Fruit fly (Drosophila melanogaster) whole organism, wandering third instar larva: ENCODE data around the gene CG32447.

ENCODE experiments used
- Abd-B ChIP-seq: fragments of >200 bp; optimal IDR thresholded peaks from 2 replicates; lab custom pipeline; 2017; ENCODE audit warnings: missing biosample characterization, missing genetic modification characterization
- CG32264 ChIP-seq: fragments of 200-800 bp; sonication (Bioruptor generic); optimal IDR thresholded peaks from 2 replicates; lab custom pipeline; 2016; ENCODE audit warnings: missing biosample characterization, missing genetic modification characterization
- CG9705 ChIP-seq: fragments of 200-800 bp; sonication (Bioruptor generic); optimal IDR thresholded peaks from 2 replicates; lab custom pipeline; 2018; ENCODE audit warnings: missing biosample characterization, mild to moderate bottlenecking, missing genetic modification characterization
- CrebA ChIP-seq: fragments of 200-800 bp; sonication (Bioruptor generic); optimal IDR thresholded peaks from 2 replicates; lab custom pipeline; 2016; ENCODE audit warnings: missing biosample characterization, mild to moderate bottlenecking, missing genetic modification characterization, borderline replicate concordance
- Dfd ChIP-seq: fragments of >200 bp; optimal IDR thresholded peaks from 2 replicates; lab custom pipeline; 2017; ENCODE audit warnings: missing biosample characterization, missing genetic modification characterization
- Dif ChIP-seq: fragments of 200-275, 200-300 bp; sonication (Bioruptor generic); optimal IDR thresholded peaks from 2 replicates; lab custom pipeline; 2018; ENCODE audit warnings: missing biosample characterization, missing genetic modification characterization; ENCODE audit not compliant: partially characterized antibody
- GATAd ChIP-seq: sonication (Bioruptor generic); optimal IDR thresholded peaks from 2 replicates; lab custom pipeline; 2016; ENCODE audit warnings: missing biosample characterization, missing genetic modification characterization
- HLH106 ChIP-seq: fragments of 200-800 bp; optimal IDR thresholded peaks from 3 replicates; lab custom pipeline; 2019; ENCODE audit warnings: missing biosample characterization, mild to moderate bottlenecking, missing genetic modification characterization, moderate library complexity
- Hnf4 ChIP-seq: fragments of 200-800 bp; sonication (Bioruptor generic); optimal IDR thresholded peaks from 2 replicates; lab custom pipeline; 2016; ENCODE audit warnings: missing biosample characterization, mild to moderate bottlenecking, missing genetic modification characterization
- Hr78 ChIP-seq: fragments of >200 bp; optimal IDR thresholded peaks from 2 replicates; lab custom pipeline; 2017; ENCODE audit warnings: missing biosample characterization, missing genetic modification characterization
- Hr83 ChIP-seq: fragments of 200-300 bp; sonication (Bioruptor generic); optimal IDR thresholded peaks from 2 replicates; lab custom pipeline; 2016; ENCODE audit warnings: missing biosample characterization, mild to moderate bottlenecking, missing genetic modification characterization, moderate library complexity; ENCODE audit not compliant: poor library complexity, severe bottlenecking
- Jra ChIP-seq: sonication (Bioruptor generic); optimal IDR thresholded peaks from 2 replicates; lab custom pipeline; 2016; ENCODE audit warnings: missing biosample characterization, missing genetic modification characterization
- Mio ChIP-seq: sonication (Bioruptor generic); optimal IDR thresholded peaks from 2 replicates; lab custom pipeline; 2016; ENCODE audit warnings: missing biosample characterization, missing genetic modification characterization
- Myc ChIP-seq: fragments of >200 bp; optimal IDR thresholded peaks from 2 replicates; lab custom pipeline; 2017
- N ChIP-seq: fragments of >200 bp; optimal IDR thresholded peaks from 2 replicates; lab custom pipeline; 2018; ENCODE audit warnings: missing biosample characterization, missing external identifiers, missing genetic modification characterization
- Rel ChIP-seq, 2 experiments: fragments of 200-800 bp; sonication (Bioruptor generic) in 1 of 2; optimal IDR thresholded peaks; 2 replicates in 1 of 2; 3 replicates in 1 of 2; lab custom pipeline; 2016 to 2019; ENCODE audit warnings: mild to moderate bottlenecking in 2 of 2, missing biosample characterization in 2 of 2, missing genetic modification characterization in 2 of 2, moderate library complexity in 1 of 2
- Sp1 ChIP-seq: fragments of 200-800 bp; sonication (Bioruptor generic); optimal IDR thresholded peaks from 3 replicates; lab custom pipeline; 2019; ENCODE audit warnings: missing biosample characterization, mild to moderate bottlenecking, missing genetic modification characterization, moderate library complexity
- Vsx2 ChIP-seq: fragments of 200-300, 225-300 bp; sonication (Bioruptor generic); optimal IDR thresholded peaks from 2 replicates; lab custom pipeline; 2018; ENCODE audit warnings: missing biosample characterization, missing genetic modification characterization; ENCODE audit not compliant: partially characterized antibody
- br ChIP-seq: fragments of 200-800 bp; sonication (Bioruptor generic); optimal IDR thresholded peaks from 2 replicates; lab custom pipeline; 2016; ENCODE audit warnings: missing biosample characterization, missing genetic modification characterization
- brk ChIP-seq: fragments of 200-800 bp; sonication (Bioruptor generic); optimal IDR thresholded peaks from 2 replicates; lab custom pipeline; 2016; ENCODE audit warnings: missing biosample characterization, mild to moderate bottlenecking, missing genetic modification characterization
- dl ChIP-seq, 2 experiments: fragments of 175-275, 200-275 bp in 1 of 2; fragments of 200-275 bp in 1 of 2; sonication (Bioruptor generic); optimal IDR thresholded peaks; lab custom pipeline; 2018; ENCODE audit warnings: mild to moderate bottlenecking in 2 of 2, missing biosample characterization in 2 of 2, missing genetic modification characterization in 2 of 2, moderate library complexity in 2 of 2; ENCODE audit not compliant: partially characterized antibody in 2 of 2, insufficient read depth in 1 of 2
- dmrt93B ChIP-seq: fragments of 200-800 bp; sonication (Bioruptor generic); optimal IDR thresholded peaks from 2 replicates; lab custom pipeline; 2018; ENCODE audit warnings: missing biosample characterization, mild to moderate bottlenecking, missing genetic modification characterization
- dsf ChIP-seq: sonication (Bioruptor generic); optimal IDR thresholded peaks from 2 replicates; lab custom pipeline; 2016; ENCODE audit warnings: missing biosample characterization, missing genetic modification characterization, borderline replicate concordance
- ey ChIP-seq: fragments of 200-800 bp; sonication (Bioruptor generic); optimal IDR thresholded peaks from 2 replicates; lab custom pipeline; 2016; ENCODE audit warnings: missing biosample characterization, missing genetic modification characterization
- foxo ChIP-seq, 2 experiments: fragments of 200-800 bp; sonication (Bioruptor generic); optimal IDR thresholded peaks; 2 replicates in 1 of 2; 3 replicates in 1 of 2; lab custom pipeline; 2016 to 2017; ENCODE audit warnings: missing biosample characterization in 2 of 2, missing genetic modification characterization in 2 of 2
- fru ChIP-seq: fragments of 200-800 bp; sonication (Bioruptor generic); optimal IDR thresholded peaks from 3 replicates; lab custom pipeline; 2016; ENCODE audit warnings: missing biosample characterization, mild to moderate bottlenecking, missing genetic modification characterization
- h ChIP-seq: fragments of 200-800 bp; sonication (Bioruptor generic); optimal IDR thresholded peaks from 3 replicates; lab custom pipeline; 2016; ENCODE audit warnings: missing biosample characterization, mild to moderate bottlenecking, missing genetic modification characterization
- jim ChIP-seq: fragments of 175-275, 200-325 bp; sonication (Bioruptor generic); optimal IDR thresholded peaks from 2 replicates; lab custom pipeline; 2016; ENCODE audit warnings: missing biosample characterization, mild to moderate bottlenecking, missing genetic modification characterization
- lola ChIP-seq: fragments of >200 bp; optimal IDR thresholded peaks from 2 replicates; lab custom pipeline; 2017; ENCODE audit warnings: missing biosample characterization, missing genetic modification characterization
- psq ChIP-seq: fragments of 200-800 bp; sonication (Bioruptor generic); optimal IDR thresholded peaks from 3 replicates; lab custom pipeline; 2017; ENCODE audit warnings: missing biosample characterization, mild to moderate bottlenecking, missing genetic modification characterization, moderate library complexity
- rgr ChIP-seq: fragments of 200-800 bp; sonication (Bioruptor generic); optimal IDR thresholded peaks from 3 replicates; lab custom pipeline; 2016; ENCODE audit warnings: missing biosample characterization, mild to moderate bottlenecking, missing genetic modification characterization
- sage ChIP-seq: fragments of 200-800 bp; sonication (Bioruptor generic); optimal IDR thresholded peaks from 2 replicates; lab custom pipeline; 2016; ENCODE audit warnings: missing biosample characterization, mild to moderate bottlenecking, missing genetic modification characterization
- sv ChIP-seq: fragments of 200-800 bp; sonication (Bioruptor generic); optimal IDR thresholded peaks from 3 replicates; lab custom pipeline; 2016; ENCODE audit warnings: missing biosample characterization, missing genetic modification characterization
- tai ChIP-seq: sonication (Bioruptor generic); optimal IDR thresholded peaks from 2 replicates; lab custom pipeline; 2016; ENCODE audit warnings: missing biosample characterization, missing genetic modification characterization
- woc ChIP-seq: sonication (Bioruptor generic); optimal IDR thresholded peaks from 2 replicates; lab custom pipeline; 2016; ENCODE audit warnings: missing biosample characterization, mild to moderate bottlenecking, missing genetic modification characterization

Gene CG32447

dm6 chr3L:21679687-21680086 is 26.5 kb downstream of the CG32447 start, which contains the start of the genes Als2 and CG11248:
Gene Als2 (minus strand): TSS chr3L:21679755.
Gene CG11248 (plus strand): TSS chr3L:21680050.
- peak; percentile 70 for TF ChIP-seq ey (GFP tag; lab: Kevin White, UChicago)
- no peak for TF ChIP-seq Hr78 (GFP tag; lab: Kevin White, UChicago)
- peak; percentile 51 for TF ChIP-seq br (GFP tag; lab: Kevin White, UChicago)
- no peak for TF ChIP-seq dsf (GFP tag; lab: Kevin White, UChicago)
- TF ChIP-seq Dfd (GFP tag; lab: Kevin White, UChicago): no peak
- TF ChIP-seq h: no peak
- TF ChIP-seq psq (GFP tag; lab: Kevin White, UChicago): no peak
- TF ChIP-seq HLH106 (tag; lab: Kevin White, UChicago): peak; percentile 82
- TF ChIP-seq foxo (GFP tag; optimal IDR thresholded peaks at IDR 0.05; lab: Kevin White, UChicago): peak in 1 of 2 experiments; percentile 74
- no peak for TF ChIP-seq lola (GFP tag; lab: Kevin White, UChicago)
- TF ChIP-seq Sp1: no peak
- no peak for TF ChIP-seq Hnf4 (GFP tag; lab: Kevin White, UChicago)
- no peak for TF ChIP-seq Rel (GFP tag; optimal IDR thresholded peaks at IDR 0.05; lab: Kevin White, UChicago)
- TF ChIP-seq Rel (tag; optimal IDR thresholded peaks at IDR 0.05; lab: Kevin White, UChicago): no peak
- no peak for TF ChIP-seq Vsx2 (GFP tag; lab: Kevin White, UChicago)
- no peak for TF ChIP-seq brk (GFP tag; lab: Kevin White, UChicago)
- no peak for TF ChIP-seq rgr (GFP tag; lab: Kevin White, UChicago)
- TF ChIP-seq sv (GFP tag; lab: Kevin White, UChicago): peak; percentile 61
- peak; percentile 57 for TF ChIP-seq dmrt93B (GFP tag; lab: Kevin White, UChicago)
- TF ChIP-seq sage (GFP tag; lab: Kevin White, UChicago): no peak
- TF ChIP-seq Hr83: no peak
- TF ChIP-seq CG32264 (GFP tag; lab: Kevin White, UChicago): no peak
- peak; percentile 73 for TF ChIP-seq fru (GFP tag; lab: Kevin White, UChicago)
- no peak for TF ChIP-seq dl (GFP tag; optimal IDR thresholded peaks at IDR 0.05; lab: Kevin White, UChicago; ENCODE audit: insufficient read depth in 1 of 2, partially characterized antibody in 2 of 2)
- TF ChIP-seq GATAd (GFP tag; lab: Kevin White, UChicago): peak; percentile 35
- TF ChIP-seq woc (GFP tag; lab: Kevin White, UChicago): peak; percentile 70

dm6 chr3L:21671839-21672238 is 34.3 kb downstream of the CG32447 start, which contains the start of gene CG11249:
Gene CG11249 (plus strand): TSS chr3L:21672139.
- TF ChIP-seq sage (GFP tag; lab: Kevin White, UChicago): no peak
- no peak for TF ChIP-seq dmrt93B (GFP tag; lab: Kevin White, UChicago)
- no peak for TF ChIP-seq GATAd (GFP tag; lab: Kevin White, UChicago)
- TF ChIP-seq Abd-B (GFP tag; lab: Kevin White, UChicago): no peak
- no peak for TF ChIP-seq sv (GFP tag; lab: Kevin White, UChicago)
- TF ChIP-seq foxo (GFP tag; optimal IDR thresholded peaks at IDR 0.05; lab: Kevin White, UChicago): no peak
- no peak for TF ChIP-seq CrebA (GFP tag; lab: Kevin White, UChicago)
- no peak for TF ChIP-seq h
- TF ChIP-seq HLH106 (tag; lab: Kevin White, UChicago): no peak

dm6 chr3L:21667530-21667929 is 38.6 kb downstream of the CG32447 start:
- TF ChIP-seq h: no peak
- no peak for TF ChIP-seq brk (GFP tag; lab: Kevin White, UChicago)
- no peak for TF ChIP-seq dmrt93B (GFP tag; lab: Kevin White, UChicago)
- TF ChIP-seq CG32264 (GFP tag; lab: Kevin White, UChicago): no peak
- TF ChIP-seq jim (GFP tag; lab: Kevin White, UChicago): no peak
- no peak for TF ChIP-seq ey (GFP tag; lab: Kevin White, UChicago)
- TF ChIP-seq Abd-B (GFP tag; lab: Kevin White, UChicago): no peak
- TF ChIP-seq HLH106 (tag; lab: Kevin White, UChicago): no peak
- TF ChIP-seq Jra (GFP tag; lab: Kevin White, UChicago): no peak
- no peak for TF ChIP-seq Myc (lab: Kevin White, UChicago)
- no peak for TF ChIP-seq Dif (GFP tag; lab: Kevin White, UChicago)

- no peak for TF ChIP-seq rgr (GFP tag; lab: Kevin White, UChicago)
- no peak for TF ChIP-seq jim (GFP tag; lab: Kevin White, UChicago)
- no peak for TF ChIP-seq ey (GFP tag; lab: Kevin White, UChicago)
- no peak for TF ChIP-seq h
- TF ChIP-seq CG9705 (GFP tag; lab: Kevin White, UChicago): no peak
- TF ChIP-seq Vsx2 (GFP tag; lab: Kevin White, UChicago): no peak
- TF ChIP-seq Rel (GFP tag; optimal IDR thresholded peaks at IDR 0.05; lab: Kevin White, UChicago): no peak
- TF ChIP-seq Rel (tag; optimal IDR thresholded peaks at IDR 0.05; lab: Kevin White, UChicago): no peak
- no peak for TF ChIP-seq Sp1
- TF ChIP-seq Dfd (GFP tag; lab: Kevin White, UChicago): no peak
- TF ChIP-seq br (GFP tag; lab: Kevin White, UChicago): no peak
- TF ChIP-seq Mio: no peak
- TF ChIP-seq tai: no peak
- TF ChIP-seq Hr83: no peak
- TF ChIP-seq Hnf4 (GFP tag; lab: Kevin White, UChicago): no peak
- no peak for TF ChIP-seq N
These were observed 39.3 kb downstream of the CG32447 start, which contains the start of gene Cpr78E for dm6 chr3L:21666880-21667279. Gene Cpr78E (minus strand): TSS chr3L:21666980.
